Worm (Caenorhabditis elegans) whole organism, L4/young adult: ENCODE data around the gene Y22D7AL.15.

Experiments
- W03F9.2 ChIP-seq: fragments of 150-350 bp; optimal IDR thresholded peaks from 2 replicates; lab custom pipeline; 2014; ENCODE audit warnings: missing biosample characterization, missing genetic modification characterization
- dao-5 ChIP-seq: sonication (generic microtip); optimal IDR thresholded peaks from 2 replicates; lab custom pipeline; 2016; ENCODE audit warnings: missing genotype, missing genetic modification characterization, moderate library complexity, missing compliant biosample characterization
- him-1 ChIP-seq: sonication (generic microtip); optimal IDR thresholded peaks from 2 replicates; lab custom pipeline; 2016; ENCODE audit warnings: missing genotype, missing genetic modification reagents, missing genetic modification characterization, missing compliant biosample characterization

Gene Y22D7AL.15

DNA sequence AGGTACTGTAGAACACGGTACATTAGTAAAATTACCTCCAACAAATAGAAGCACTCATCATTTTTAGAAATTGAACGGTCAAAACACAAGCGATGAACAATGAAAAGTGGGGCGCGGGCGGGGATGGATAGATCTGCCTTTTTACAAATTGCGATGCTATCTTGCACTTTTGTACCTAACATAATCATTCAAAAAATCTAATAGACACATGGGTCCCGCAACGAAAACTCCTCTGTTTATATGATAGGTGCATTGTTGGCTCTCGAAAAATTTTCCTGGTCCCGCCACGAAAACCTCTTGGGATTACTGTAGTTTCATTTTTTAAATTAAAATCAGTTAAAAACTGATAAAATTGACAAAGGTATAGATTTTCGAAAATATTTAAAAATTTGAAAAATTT is 25.4 kb downstream of the Y22D7AL.15 start, which contains the start of gene Y22D7AL.11:
Gene Y22D7AL.11, minus strand, starts transcription at position 101 of the 400 bp plus-strand sequence.
- TF ChIP-seq him-1 (tag; lab: Kevin White, UChicago) (no peak), dao-5 (tag; lab: Kevin White, UChicago) (no peak), W03F9.2 (tag; lab: Kevin White, UChicago) (no peak)

DNA sequence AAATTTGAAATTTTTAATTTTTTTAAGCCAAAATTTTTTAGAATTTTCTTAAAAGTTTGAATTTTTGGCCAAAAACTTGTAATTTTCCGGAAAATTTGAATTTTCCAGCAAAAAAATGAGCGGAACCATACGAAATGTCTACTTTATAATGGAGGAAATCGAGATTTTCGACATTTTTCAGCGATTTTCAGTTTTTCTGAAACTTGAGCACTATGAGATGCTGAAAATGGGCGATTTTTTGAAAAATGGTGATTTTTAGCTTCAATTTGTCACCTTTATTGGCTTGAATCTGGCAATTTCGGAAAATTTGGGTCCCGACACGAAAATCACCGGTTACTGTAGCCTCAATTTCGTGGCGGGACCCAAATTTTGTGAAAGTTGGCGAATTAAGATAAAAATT is 33.1 kb downstream of the Y22D7AL.15 start, which contains the start of gene Y22D7AL.4:
Gene Y22D7AL.4, plus strand, starts transcription at position 109 of the 400 bp plus-strand sequence.
- TF ChIP-seq dao-5 (tag; lab: Kevin White, UChicago) (no peak), him-1 (tag; lab: Kevin White, UChicago) (no peak), W03F9.2 (tag; lab: Kevin White, UChicago) (no peak)

DNA sequence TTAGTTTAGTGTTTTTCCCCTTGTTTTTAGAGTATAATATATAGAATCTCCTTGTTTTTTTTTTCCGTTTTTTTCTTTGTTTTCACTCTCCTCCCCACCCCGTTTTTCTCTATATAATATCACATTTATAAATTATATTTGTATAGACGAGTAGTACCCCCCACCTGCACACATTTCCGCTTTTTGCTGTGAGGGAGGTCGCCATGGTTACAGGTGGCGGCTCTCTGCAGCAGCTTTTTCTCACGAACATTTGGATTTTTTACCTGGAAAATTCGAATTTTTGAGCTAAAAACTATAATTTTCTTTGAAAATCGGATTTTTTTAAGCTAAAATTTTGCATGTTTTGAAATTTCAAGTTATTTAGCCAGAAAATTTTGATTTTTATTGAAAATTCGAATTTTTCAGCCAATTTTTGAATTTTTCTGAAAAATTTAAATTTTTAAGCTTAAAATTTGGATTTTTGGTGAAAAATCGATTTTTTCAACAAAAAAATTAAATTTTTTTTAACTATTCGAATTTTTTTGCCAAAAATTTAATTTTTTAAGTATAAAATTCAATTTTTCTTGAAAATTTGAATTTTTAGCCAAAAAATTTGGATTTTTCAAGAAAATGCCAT is 33.9 kb downstream of the Y22D7AL.15 start:
- TF ChIP-seq dao-5 (tag; lab: Kevin White, UChicago) (no peak), W03F9.2 (tag; lab: Kevin White, UChicago) (no peak), him-1 (tag; lab: Kevin White, UChicago) (no peak)

DNA sequence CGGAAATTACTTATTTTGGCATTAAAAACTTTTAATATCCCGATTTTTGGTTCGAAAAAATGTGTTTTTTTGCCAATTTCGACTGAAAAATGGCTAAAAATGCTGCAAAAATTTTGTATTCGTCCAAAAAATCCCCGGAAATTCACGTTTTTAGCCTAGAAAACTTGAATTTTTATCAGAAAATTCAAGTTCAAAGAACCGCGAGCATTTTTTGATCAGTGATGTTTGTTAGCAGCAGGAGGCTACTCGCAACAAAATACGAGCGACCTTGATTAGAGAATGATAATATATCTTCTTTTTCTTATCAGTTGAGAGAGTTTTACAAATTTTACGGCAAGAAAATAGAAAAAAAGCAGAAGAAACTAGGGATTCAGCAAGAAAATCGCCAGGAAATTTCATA is 37.3 kb downstream of the Y22D7AL.15 start:
- no peak for TF ChIP-seq him-1 (tag; lab: Kevin White, UChicago)
- TF ChIP-seq dao-5 (tag; lab: Kevin White, UChicago), result no peak
- no peak for TF ChIP-seq W03F9.2 (tag; lab: Kevin White, UChicago)

DNA sequence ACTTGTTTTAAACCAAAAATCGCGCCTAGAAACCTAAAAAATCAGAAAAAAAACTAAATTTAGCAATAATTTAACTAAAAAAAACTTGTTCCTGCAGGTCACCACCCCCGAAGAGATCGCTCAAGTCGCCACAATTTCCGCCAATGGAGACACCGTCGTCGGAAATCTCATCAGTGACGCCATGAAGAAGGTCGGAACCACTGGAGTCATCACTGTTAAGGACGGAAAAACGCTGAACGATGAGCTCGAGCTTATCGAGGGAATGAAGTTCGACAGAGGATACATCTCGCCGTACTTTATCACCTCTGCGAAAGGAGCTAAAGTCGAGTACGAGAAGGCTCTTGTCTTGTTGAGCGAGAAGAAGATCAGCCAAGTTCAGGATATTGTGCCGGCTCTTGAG is 38.3 kb downstream of the Y22D7AL.15 start:
- no peak for TF ChIP-seq W03F9.2 (tag; lab: Kevin White, UChicago)
- no peak for TF ChIP-seq dao-5 (tag; lab: Kevin White, UChicago)

DNA sequence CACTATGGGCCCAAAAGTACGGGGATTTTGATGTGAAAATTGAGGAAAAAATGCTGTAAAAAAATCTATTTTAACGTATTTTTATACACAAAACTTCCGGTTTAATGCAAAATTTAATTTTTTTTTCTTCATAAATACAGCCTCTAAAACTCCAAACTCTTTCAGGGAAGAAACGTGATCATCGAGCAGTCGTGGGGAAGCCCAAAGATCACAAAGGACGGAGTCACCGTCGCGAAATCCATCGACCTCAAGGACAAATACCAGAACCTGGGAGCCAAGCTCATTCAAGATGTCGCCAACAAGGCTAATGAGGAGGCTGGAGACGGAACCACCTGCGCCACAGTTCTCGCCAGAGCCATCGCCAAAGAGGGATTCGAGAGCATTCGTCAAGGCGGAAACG is 39.8 kb downstream of the Y22D7AL.15 start:
- TF ChIP-seq dao-5 (tag; lab: Kevin White, UChicago), result no peak
- no peak for TF ChIP-seq W03F9.2 (tag; lab: Kevin White, UChicago)
- no peak for TF ChIP-seq him-1 (tag; lab: Kevin White, UChicago)

DNA sequence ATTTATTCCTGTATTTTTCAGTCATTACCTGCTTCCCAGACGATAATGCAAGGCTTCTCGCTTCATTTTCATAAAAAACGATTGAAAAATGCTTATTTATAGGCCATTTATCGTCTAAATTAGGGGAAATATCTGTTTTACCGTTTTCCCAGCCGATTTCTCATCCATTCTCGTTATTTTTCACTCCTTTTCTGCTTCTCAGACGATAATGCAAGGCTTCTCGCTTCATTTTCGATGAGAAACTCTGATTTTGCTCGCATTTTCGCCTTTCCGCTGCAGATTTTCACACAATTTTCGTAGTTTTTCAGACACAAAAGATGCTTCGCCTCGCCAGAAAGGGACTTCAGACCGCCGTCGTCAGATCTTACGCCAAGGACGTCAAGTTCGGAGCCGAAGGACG is 40.2 kb downstream of the Y22D7AL.15 start, which contains the start of gene hsp-60:
Gene hsp-60, plus strand, starts transcription at position 301 of the 400 bp plus-strand sequence.
- TF ChIP-seq dao-5 (tag; lab: Kevin White, UChicago) (no peak), W03F9.2 (tag; lab: Kevin White, UChicago) (no peak), him-1 (tag; lab: Kevin White, UChicago) (no peak)

DNA sequence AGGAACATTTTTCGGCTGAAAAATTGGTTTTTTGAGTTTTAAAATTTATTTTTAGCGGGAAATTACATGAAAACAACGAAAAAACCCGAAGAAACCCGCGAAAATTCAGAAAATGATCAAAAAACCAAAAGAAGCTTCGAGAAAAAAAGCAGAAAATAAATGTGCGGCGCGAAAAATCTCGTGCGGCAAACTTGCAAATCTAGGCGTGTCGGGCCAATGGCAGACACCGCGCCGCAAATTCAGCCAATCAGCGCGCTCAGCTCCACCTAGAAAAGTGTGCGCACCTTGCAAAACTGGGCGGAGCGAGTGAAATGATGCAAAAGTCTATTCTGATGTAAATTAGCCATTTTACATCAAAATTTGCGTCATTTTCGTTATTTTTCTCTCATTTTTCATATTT is 40.7 kb downstream of the Y22D7AL.15 start, which contains the start of gene Y22D7AL.10:
Gene Y22D7AL.10, minus strand, starts transcription at position 15 of the 400 bp plus-strand sequence.
- peak; percentile 93 for TF ChIP-seq W03F9.2 (tag; lab: Kevin White, UChicago)
- peak; percentile 67 for TF ChIP-seq dao-5 (tag; lab: Kevin White, UChicago)
- TF ChIP-seq him-1 (tag; lab: Kevin White, UChicago), result peak; percentile 94

DNA sequence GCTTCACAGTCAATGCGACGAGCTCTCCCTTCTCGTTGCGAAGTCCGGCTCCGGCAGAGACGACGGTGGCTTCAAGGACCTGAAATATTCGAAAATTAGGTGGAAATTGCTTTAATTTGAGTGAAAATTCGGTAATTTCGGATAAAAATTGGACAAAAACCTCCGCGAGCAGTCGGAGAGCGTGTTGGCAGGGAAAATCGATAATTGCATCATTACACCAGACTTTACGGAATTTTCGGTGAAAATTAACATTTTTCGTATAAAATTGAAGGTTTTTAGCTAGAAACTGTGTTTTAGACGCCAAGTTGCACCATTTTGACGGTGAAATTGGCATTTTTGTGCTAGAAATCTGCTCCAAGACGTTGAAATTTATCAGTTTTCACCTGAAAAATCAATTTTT is 41.4 kb downstream of the Y22D7AL.15 start:
- no peak for TF ChIP-seq dao-5 (tag; lab: Kevin White, UChicago)
- TF ChIP-seq him-1 (tag; lab: Kevin White, UChicago), result no peak
- no peak for TF ChIP-seq W03F9.2 (tag; lab: Kevin White, UChicago)

DNA sequence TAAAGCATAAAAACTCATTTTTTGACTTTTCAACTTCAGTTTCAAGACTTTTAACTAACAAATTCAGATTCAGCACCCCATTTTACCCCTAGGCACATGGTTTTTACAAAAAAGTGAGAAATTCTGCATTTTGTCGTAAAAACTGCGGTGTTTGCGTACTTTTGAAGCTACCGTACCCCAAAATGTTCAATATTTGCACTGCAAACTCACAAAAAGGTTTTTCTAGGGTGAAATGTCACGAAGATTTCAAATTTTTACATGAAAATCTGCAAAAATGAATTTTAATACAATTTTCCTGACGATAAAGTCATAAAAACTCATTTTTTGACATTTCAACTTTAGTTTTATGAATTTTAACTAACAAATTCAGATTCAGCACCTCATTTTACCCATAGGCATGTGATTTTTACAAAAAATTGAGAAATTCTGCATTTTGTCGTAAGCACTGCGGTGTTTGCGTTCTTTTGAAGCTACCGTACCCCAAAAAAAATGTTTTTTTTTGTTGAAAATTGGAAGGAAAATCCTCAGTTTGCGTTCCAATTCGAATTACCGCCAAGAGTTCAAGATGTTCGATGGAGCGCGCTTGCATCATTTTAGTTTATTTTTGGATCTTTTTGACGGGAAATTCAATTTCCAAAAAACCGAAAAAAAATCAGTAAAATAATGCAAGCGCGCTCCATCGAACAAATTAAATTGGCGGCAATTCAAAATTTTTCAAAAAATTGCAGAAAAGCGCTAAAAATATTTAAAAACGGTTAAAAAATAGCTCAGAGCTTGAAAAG is 43.2 kb downstream of the Y22D7AL.15 start:
- TF ChIP-seq dao-5 (tag; lab: Kevin White, UChicago) (peak; percentile 33), W03F9.2 (tag; lab: Kevin White, UChicago) (no peak), him-1 (tag; lab: Kevin White, UChicago) (no peak)

DNA sequence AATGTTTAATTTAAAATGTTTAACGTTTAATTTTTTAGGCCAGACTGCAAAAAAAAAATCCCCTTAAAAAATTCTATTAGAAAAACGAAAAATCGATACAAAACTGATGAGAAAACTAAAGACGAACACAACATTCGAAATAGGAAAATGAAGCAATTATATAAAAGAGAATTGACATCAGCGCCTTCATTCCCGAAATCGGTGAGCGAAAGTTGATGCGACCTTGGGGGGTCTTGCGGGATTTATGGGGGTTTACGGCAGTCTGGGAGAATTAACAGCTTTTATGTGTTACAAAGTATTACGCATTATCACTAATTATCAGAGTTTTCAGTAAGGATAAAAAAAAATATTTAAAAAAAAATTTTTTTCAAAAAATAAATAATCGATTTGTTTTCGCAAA is 45.3 kb downstream of the Y22D7AL.15 start:
- TF ChIP-seq dao-5 (tag; lab: Kevin White, UChicago), result no peak
- no peak for TF ChIP-seq him-1 (tag; lab: Kevin White, UChicago)
- TF ChIP-seq W03F9.2 (tag; lab: Kevin White, UChicago), result no peak

DNA sequence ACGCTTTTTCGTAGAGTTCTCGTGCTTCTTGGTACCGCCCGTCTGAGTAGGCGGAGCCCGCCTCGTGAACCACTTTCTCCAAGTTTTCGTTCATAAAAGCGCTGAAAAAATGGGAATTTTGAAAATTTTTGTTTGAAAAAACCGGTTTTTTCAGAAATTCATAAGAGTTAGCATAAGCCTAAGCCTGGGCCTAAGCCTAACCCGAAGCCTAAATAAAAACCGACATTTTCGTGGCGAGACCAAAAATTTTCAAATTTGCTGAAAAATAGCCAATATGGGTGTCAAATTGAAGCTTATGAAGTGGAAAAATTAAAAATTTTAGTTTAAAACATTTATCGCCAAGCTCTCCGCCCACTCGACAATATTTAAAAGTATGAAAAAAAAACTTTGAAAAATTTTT is 45.7 kb downstream of the Y22D7AL.15 start, which contains the start of gene Y22D7AL.9:
Gene Y22D7AL.9, minus strand, starts transcription at position 101 of the 400 bp plus-strand sequence.
- TF ChIP-seq dao-5 (tag; lab: Kevin White, UChicago) (no peak), W03F9.2 (tag; lab: Kevin White, UChicago) (no peak), him-1 (tag; lab: Kevin White, UChicago) (no peak)

DNA sequence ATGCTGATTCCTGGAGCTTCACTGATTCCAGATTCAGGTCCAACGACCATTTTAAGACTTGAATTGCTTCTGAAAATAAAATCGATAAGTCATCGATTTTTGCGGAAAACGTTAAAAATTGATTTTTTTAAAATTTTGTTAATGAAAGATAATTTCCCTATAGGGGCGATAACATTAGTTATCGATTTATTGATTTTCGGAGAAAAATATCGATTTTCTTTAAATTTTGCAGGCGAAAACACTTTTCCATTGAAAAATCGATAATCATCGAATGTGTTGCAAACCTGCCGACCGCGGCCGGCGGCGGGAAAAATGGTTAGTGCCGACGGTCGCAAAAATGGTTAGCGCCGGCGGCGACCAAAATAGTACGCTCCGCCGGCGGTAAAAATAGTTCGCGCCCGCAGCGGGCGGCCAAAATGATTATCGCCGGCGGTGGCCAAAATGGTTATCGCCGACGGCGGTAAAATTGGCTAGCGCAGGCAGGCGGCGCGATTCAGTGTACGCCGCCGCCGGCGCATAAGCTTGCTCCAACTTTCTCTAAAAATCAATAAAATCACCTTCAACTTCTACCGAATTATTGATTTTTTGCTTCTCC is 46.6 kb downstream of the Y22D7AL.15 start:
- TF ChIP-seq W03F9.2 (tag; lab: Kevin White, UChicago) (no peak), dao-5 (tag; lab: Kevin White, UChicago) (no peak)
